Worm (Caenorhabditis elegans) whole organism, young adult: ENCODE measurements around the gene fozi-1.

Source experiments
- D2030.7 ChIP-seq: fragments of 200-800 bp; sonication (Bioruptor generic); IDR thresholded peaks from 2 replicates; pipeline ENCODE4 v1.3.6; 2022; ENCODE audit warnings: missing genetic modification reagents, missing genetic modification characterization, missing compliant biosample characterization
- F22D6.2 ChIP-seq: sonication (generic microtip); optimal IDR thresholded peaks from 2 replicates; lab custom pipeline; 2016; ENCODE audit warnings: mild to moderate bottlenecking, missing genetic modification characterization, missing compliant biosample characterization
- F39B2.1 ChIP-seq: fragments of 200-800 bp; sonication (Bioruptor generic); IDR thresholded peaks from 2 replicates; pipeline ENCODE4 v1.3.6; 2022; ENCODE audit warnings: missing genetic modification reagents, missing genetic modification characterization, missing compliant biosample characterization
- F49E8.2 ChIP-seq: sonication (generic microtip); optimal IDR thresholded peaks from 3 replicates; lab custom pipeline; 2017; ENCODE audit warnings: missing genetic modification characterization, mild to moderate bottlenecking, missing compliant biosample characterization, antibody characterized with exemption, moderate library complexity; ENCODE audit not compliant: insufficient read depth
- F52B5.7 ChIP-seq: sonication (generic microtip); optimal IDR thresholded peaks from 2 replicates; lab custom pipeline; 2016; ENCODE audit warnings: mild to moderate bottlenecking, missing genetic modification characterization, missing compliant biosample characterization
- K11D2.4 ChIP-seq: fragments of 200-800 bp; sonication (Bioruptor generic); IDR thresholded peaks from 2 replicates; pipeline ENCODE4 v1.3.6; 2022; ENCODE audit warnings: missing genetic modification reagents, missing genetic modification characterization, missing compliant biosample characterization
- T26A5.8 ChIP-seq: sonication (generic microtip); optimal IDR thresholded peaks from 2 replicates; lab custom pipeline; 2016; ENCODE audit warnings: missing genetic modification characterization, missing compliant biosample characterization
- Y79H2A.3 ChIP-seq: fragments of 200-800 bp; sonication (Bioruptor generic); conservative IDR thresholded peaks from 2 replicates; pipeline ENCODE4 v1.3.6; 2022; ENCODE audit warnings: missing genetic modification reagents, missing genetic modification characterization, missing compliant biosample characterization
- Y95B8A.8 ChIP-seq: fragments of 200-800 bp; sonication (Bioruptor generic); IDR thresholded peaks from 2 replicates; pipeline ENCODE4 v1.3.6; 2022; ENCODE audit warnings: missing genetic modification reagents, missing genetic modification characterization, missing compliant biosample characterization
- ZK185.1 ChIP-seq: sonication (generic microtip); optimal IDR thresholded peaks from 2 replicates; lab custom pipeline; 2016; ENCODE audit warnings: mild to moderate bottlenecking, missing genetic modification characterization, missing compliant biosample characterization; ENCODE audit not compliant: poor library complexity, severe bottlenecking
- atf-7 ChIP-seq: sonication (generic microtip); optimal IDR thresholded peaks from 2 replicates; lab custom pipeline; 2017; ENCODE audit warnings: mild to moderate bottlenecking, missing genetic modification characterization, missing compliant biosample characterization
- attf-5 ChIP-seq: fragments of 200-800 bp; sonication (Bioruptor generic); optimal IDR thresholded peaks from 2 replicates; lab custom pipeline; 2018; ENCODE audit warnings: mild to moderate bottlenecking, missing genetic modification characterization, missing compliant biosample characterization
- bed-2 ChIP-seq: fragments of 200-800 bp; sonication (Bioruptor generic); IDR thresholded peaks from 2 replicates; pipeline ENCODE4 v1.3.6; 2022; ENCODE audit warnings: missing genetic modification reagents, missing genetic modification characterization, missing compliant biosample characterization
- ceh-79 ChIP-seq: sonication (generic microtip); optimal IDR thresholded peaks from 2 replicates; lab custom pipeline; 2017; ENCODE audit warnings: mild to moderate bottlenecking, missing genetic modification characterization, missing compliant biosample characterization
- dox-1 ChIP-seq: fragments of 200-800 bp; sonication (Bioruptor generic); IDR thresholded peaks from 2 replicates; pipeline ENCODE4 v1.3.6; 2022; ENCODE audit warnings: missing genetic modification reagents, missing genetic modification characterization, missing compliant biosample characterization
- dpff-1 ChIP-seq: sonication (generic microtip); optimal IDR thresholded peaks from 2 replicates; lab custom pipeline; 2017; ENCODE audit warnings: mild to moderate bottlenecking, missing genetic modification characterization, missing compliant biosample characterization
- egrh-3 ChIP-seq: fragments of 200-800 bp; sonication (Bioruptor generic); IDR thresholded peaks from 2 replicates; pipeline ENCODE4 v1.3.6; 2022; ENCODE audit warnings: missing genetic modification reagents, missing genetic modification characterization, missing compliant biosample characterization
- ekl-4 ChIP-seq: fragments of 200-800 bp; sonication (Bioruptor generic); IDR thresholded peaks from 2 replicates; pipeline ENCODE4 v1.3.6; 2022; ENCODE audit warnings: missing genetic modification reagents, missing genetic modification characterization, missing compliant biosample characterization
- ets-4 ChIP-seq: fragments of 200-800 bp; sonication (Bioruptor generic); optimal IDR thresholded peaks from 2 replicates; lab custom pipeline; 2018; ENCODE audit warnings: mild to moderate bottlenecking, missing genetic modification characterization, missing compliant biosample characterization
- lag-1 ChIP-seq: fragments of 200-800 bp; sonication (Bioruptor generic); IDR thresholded peaks from 2 replicates; pipeline ENCODE4 v1.3.6; 2022; ENCODE audit warnings: missing genetic modification reagents, missing genetic modification characterization, missing compliant biosample characterization
- let-607 ChIP-seq, 2 experiments: fragments of 200-800 bp in 1 of 2; sonication (Bioruptor generic) in 1 of 2; sonication (generic microtip) in 1 of 2; optimal IDR thresholded peaks; 2 replicates each; lab custom pipeline; 2016 to 2018; ENCODE audit warnings: mild to moderate bottlenecking in 2 of 2, missing compliant biosample characterization in 2 of 2, missing genetic modification characterization in 2 of 2, moderate library complexity in 2 of 2, missing genotype in 1 of 2
- lsl-1 ChIP-seq: fragments of 200-800 bp; sonication (Bioruptor generic); optimal IDR thresholded peaks from 2 replicates; lab custom pipeline; 2018; ENCODE audit warnings: mild to moderate bottlenecking, missing genetic modification characterization, moderate library complexity, missing compliant biosample characterization
- madf-8 ChIP-seq: fragments of 200-800 bp; sonication (Bioruptor generic); conservative IDR thresholded peaks from 2 replicates; pipeline ENCODE4 v1.3.6; 2022; ENCODE audit warnings: missing genetic modification reagents, missing genetic modification characterization, missing compliant biosample characterization
- mel-28 ChIP-seq: sonication (generic microtip); optimal IDR thresholded peaks from 2 replicates; lab custom pipeline; 2016; ENCODE audit warnings: borderline replicate concordance, mild to moderate bottlenecking, missing genetic modification characterization, missing compliant biosample characterization
- nhr-27 ChIP-seq: fragments of 200-800 bp; sonication (Bioruptor generic); optimal IDR thresholded peaks from 2 replicates; lab custom pipeline; 2018; ENCODE audit warnings: mild to moderate bottlenecking, missing genetic modification characterization, moderate library complexity, missing compliant biosample characterization
- nhr-80 ChIP-seq: sonication (generic microtip); optimal IDR thresholded peaks from 2 replicates; lab custom pipeline; 2016; ENCODE audit warnings: missing genetic modification characterization, missing compliant biosample characterization
- nhr-90 ChIP-seq: sonication (generic microtip); optimal IDR thresholded peaks from 2 replicates; lab custom pipeline; 2016; ENCODE audit warnings: missing genotype, mild to moderate bottlenecking, missing genetic modification characterization, missing compliant biosample characterization
- pbrm-1 ChIP-seq: fragments of 200-800 bp; sonication (Bioruptor generic); IDR thresholded peaks from 2 replicates; pipeline ENCODE4 v1.3.6; 2022; ENCODE audit warnings: missing genetic modification reagents, missing genetic modification characterization, missing compliant biosample characterization
- sdz-38 ChIP-seq: sonication (generic microtip); optimal IDR thresholded peaks from 2 replicates; lab custom pipeline; 2016; ENCODE audit warnings: missing genotype, missing genetic modification characterization, missing compliant biosample characterization
- snpc-1.3 ChIP-seq: sonication (generic microtip); optimal IDR thresholded peaks from 2 replicates; lab custom pipeline; 2017; ENCODE audit warnings: missing genetic modification characterization, mild to moderate bottlenecking, missing compliant biosample characterization, antibody characterized with exemption, moderate library complexity, missing genotype, missing genetic modification reagents; ENCODE audit not compliant: insufficient read depth
- tbp1 ChIP-seq: fragments of 200-800 bp; sonication (Bioruptor generic); optimal IDR thresholded peaks from 2 replicates; lab custom pipeline; 2018; ENCODE audit warnings: mild to moderate bottlenecking, missing genetic modification characterization, missing compliant biosample characterization
- tlf-1 ChIP-seq: fragments of 200-800 bp; sonication (Bioruptor generic); optimal IDR thresholded peaks from 2 replicates; lab custom pipeline; 2018; ENCODE audit warnings: mild to moderate bottlenecking, missing genetic modification characterization, missing compliant biosample characterization
- ztf-18 ChIP-seq: sonication (generic microtip); optimal IDR thresholded peaks from 2 replicates; lab custom pipeline; 2016; ENCODE audit warnings: missing genotype, mild to moderate bottlenecking, missing genetic modification characterization, missing compliant biosample characterization
- ztf-22 ChIP-seq: fragments of 200-800 bp; sonication (Bioruptor generic); optimal IDR thresholded peaks from 2 replicates; lab custom pipeline; 2018; ENCODE audit warnings: mild to moderate bottlenecking, missing genetic modification characterization, moderate library complexity, missing compliant biosample characterization

The fozi-1 gene

DNA sequence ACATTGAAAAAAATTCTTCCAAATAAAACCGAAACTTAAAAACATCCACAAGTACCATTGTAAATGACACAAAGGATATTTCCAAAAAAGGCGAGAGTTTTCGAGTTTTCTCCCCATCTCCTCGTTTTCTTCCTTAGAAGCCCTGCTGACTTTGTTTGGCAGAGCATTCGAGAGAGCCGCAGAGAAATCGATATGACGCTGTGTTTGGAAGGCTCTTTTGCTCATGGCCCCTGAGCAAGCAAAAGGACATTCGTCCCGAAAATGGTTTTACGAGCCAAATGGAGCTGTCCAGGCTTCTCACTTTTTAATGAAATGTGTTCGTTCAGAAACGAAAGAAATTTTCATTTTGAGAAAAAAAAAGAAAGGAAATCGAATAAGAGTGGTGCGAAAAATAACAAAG is 9.5 kb upstream of the fozi-1 start:
- TF ChIP-seq snpc-1.3 (tag; lab: Kevin White, UChicago) (no peak), pbrm-1 (GFP tag; lab: Robert Waterston, UW) (0 out of 2 replicates have a peak, but pooled peaks have one; percentile 7), Y95B8A.8 (0 out of 2 replicates have a peak, but pooled peaks have one; percentile 31), tbp1 (GFP tag; lab: Kevin White, UChicago) (no peak)

DNA sequence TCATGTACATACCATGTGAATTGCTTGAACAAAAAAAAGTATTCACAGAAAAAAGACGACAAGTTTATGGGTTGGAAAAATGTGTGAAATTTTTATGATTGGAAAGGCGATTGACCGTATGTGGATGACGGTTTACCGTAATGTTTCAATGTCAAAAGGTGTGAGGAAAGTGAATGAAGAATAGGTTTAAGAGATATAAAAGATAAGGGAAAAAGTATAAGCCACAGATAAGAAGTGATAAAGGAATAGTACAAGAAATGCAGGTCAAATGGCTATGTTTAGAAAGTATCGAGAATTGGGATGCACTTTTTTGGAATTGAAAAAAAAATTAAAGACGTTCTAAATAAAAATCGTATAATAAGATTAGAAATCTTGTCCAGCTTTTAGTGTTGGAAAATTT is 3.8 kb upstream of the fozi-1 start:
- TF ChIP-seq F49E8.2 (tag; lab: Kevin White, UChicago): no peak
- no peak for TF ChIP-seq F22D6.2 (tag; lab: Kevin White, UChicago)
- TF ChIP-seq D2030.7 (GFP tag; lab: Robert Waterston, UW): no peak
- TF ChIP-seq T26A5.8 (tag; lab: Kevin White, UChicago): no peak
- no peak for TF ChIP-seq bed-2 (GFP tag; lab: Robert Waterston, UW)
- no peak for TF ChIP-seq mel-28 (tag; lab: Kevin White, UChicago)

DNA sequence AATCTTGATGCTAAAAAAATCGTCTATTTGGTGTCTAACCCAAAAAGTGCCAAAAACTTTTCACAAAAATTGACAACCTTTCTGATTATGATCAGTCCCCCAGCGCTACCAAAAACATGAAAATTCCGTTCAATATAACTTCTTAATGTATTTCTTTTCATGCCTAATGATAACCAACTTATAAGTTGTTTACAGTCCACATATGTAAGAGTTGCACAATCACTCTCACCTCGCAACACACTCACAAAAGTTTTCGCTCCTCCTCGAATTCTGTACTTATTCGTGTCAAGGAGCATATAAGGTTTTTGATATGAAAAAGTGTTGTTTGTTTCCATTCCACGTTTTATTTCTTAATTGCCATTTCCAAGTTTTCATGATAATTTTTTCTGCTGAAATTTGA is 7.0 kb downstream of the fozi-1 start:
- peak; percentile 43 for TF ChIP-seq nhr-80 (tag; lab: Kevin White, UChicago)
- no peak for TF ChIP-seq egrh-3 (GFP tag; lab: Robert Waterston, UW)
- no peak for TF ChIP-seq K11D2.4 (GFP tag; lab: Robert Waterston, UW)
- TF ChIP-seq F39B2.1: no peak

DNA sequence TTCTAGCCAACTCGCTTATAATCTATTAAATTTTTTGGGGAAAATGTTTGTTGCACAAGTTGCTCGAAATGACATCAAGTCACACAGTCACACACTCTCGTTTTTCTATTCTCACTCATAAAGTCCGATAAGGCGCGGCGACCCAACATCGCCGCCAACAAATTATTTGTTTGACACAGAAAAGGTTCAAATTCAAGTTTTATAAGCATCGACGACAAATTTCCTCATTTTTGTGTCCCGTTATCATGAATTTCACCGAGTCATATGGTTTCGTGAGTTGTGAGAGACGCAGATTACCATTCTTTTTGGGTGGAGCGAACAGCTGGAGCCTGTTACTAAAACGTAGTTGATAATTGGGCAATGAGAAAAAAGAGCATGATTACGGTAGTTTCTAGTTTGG is 8.2 kb downstream of the fozi-1 start:
- TF ChIP-seq ekl-4 (GFP tag; lab: Robert Waterston, UW) (no peak), let-607 (tag; optimal IDR thresholded peaks at IDR 0.05; lab: Kevin White, UChicago) (peak; percentile 42 to 50), madf-8 (GFP tag; lab: Robert Waterston, UW) (no peak), dpff-1 (tag; lab: Kevin White, UChicago) (no peak), ceh-79 (tag; lab: Kevin White, UChicago) (no peak), K11D2.4 (GFP tag; lab: Robert Waterston, UW) (no peak), sdz-38 (tag; lab: Kevin White, UChicago) (no peak), lsl-1 (GFP tag; lab: Kevin White, UChicago) (no peak), F52B5.7 (tag; lab: Kevin White, UChicago) (no peak), ztf-18 (tag; lab: Kevin White, UChicago) (no peak), dox-1 (GFP tag; lab: Robert Waterston, UW) (peak; percentile 65), nhr-27 (tag; lab: Kevin White, UChicago) (no peak), pbrm-1 (GFP tag; lab: Robert Waterston, UW) (no peak), ztf-22 (peak; percentile 46), attf-5 (GFP tag; lab: Kevin White, UChicago) (peak; percentile 28), lag-1 (GFP tag; lab: Robert Waterston, UW) (no peak), ets-4 (GFP tag; lab: Kevin White, UChicago) (peak; percentile 31), Y79H2A.3 (GFP tag; lab: Robert Waterston, UW) (no peak), nhr-90 (tag; lab: Kevin White, UChicago) (peak; percentile 8), nhr-80 (tag; lab: Kevin White, UChicago) (peak; percentile 99), atf-7 (tag; lab: Kevin White, UChicago) (peak; percentile 65), tlf-1 (GFP tag; lab: Kevin White, UChicago) (peak; percentile 4), ZK185.1 (tag; lab: Kevin White, UChicago) (no peak)
